Worm (Caenorhabditis elegans) whole organism, young adult: ENCODE data around the gene W04G3.5.
A peak's percentile ranks its signal among the peaks of the same experiment; 100 is the strongest.

Experiments used
- B0261.1 ChIP-seq: sonication (generic microtip); optimal IDR thresholded peaks from 2 replicates; lab custom pipeline; 2016; ENCODE audit warnings: mild to moderate bottlenecking, missing genetic modification characterization, moderate library complexity, missing compliant biosample characterization
- B0336.3 ChIP-seq: fragments of 200-800 bp; sonication (Bioruptor generic); IDR thresholded peaks from 2 replicates; pipeline ENCODE4 v1.3.6; 2022; ENCODE audit warnings: missing genetic modification characterization, missing compliant biosample characterization
- C06A6.2 ChIP-seq: fragments of 200-800 bp; sonication (Bioruptor generic); conservative IDR thresholded peaks from 2 replicates; pipeline ENCODE4 v1.3.6; 2022; ENCODE audit warnings: missing genetic modification characterization, missing compliant biosample characterization
- D2030.7 ChIP-seq: fragments of 200-800 bp; sonication (Bioruptor generic); IDR thresholded peaks from 2 replicates; pipeline ENCODE4 v1.3.6; 2022; ENCODE audit warnings: missing genetic modification reagents, missing genetic modification characterization, missing compliant biosample characterization
- F55B11.4 ChIP-seq: sonication (generic microtip); optimal IDR thresholded peaks from 2 replicates; lab custom pipeline; 2016; ENCODE audit warnings: missing compliant biosample characterization, missing genetic modification characterization, borderline replicate concordance; ENCODE audit not compliant: insufficient read depth
- F57C9.4 ChIP-seq: sonication (generic microtip); optimal IDR thresholded peaks from 2 replicates; lab custom pipeline; 2017; ENCODE audit warnings: mild to moderate bottlenecking, missing genetic modification characterization, missing compliant biosample characterization
- T26A5.8 ChIP-seq: sonication (generic microtip); optimal IDR thresholded peaks from 2 replicates; lab custom pipeline; 2016; ENCODE audit warnings: missing genetic modification characterization, missing compliant biosample characterization
- Y53F4B.3 ChIP-seq: fragments of 200-800 bp; sonication (Bioruptor generic); IDR thresholded peaks from 2 replicates; pipeline ENCODE4 v1.3.6; 2022; ENCODE audit warnings: missing genetic modification reagents, missing genetic modification characterization, missing compliant biosample characterization
- Y53G8AR.9 ChIP-seq: fragments of 200-800 bp; sonication (Bioruptor generic); conservative IDR thresholded peaks from 2 replicates; pipeline ENCODE4 v1.3.6; 2022; ENCODE audit warnings: missing genetic modification reagents, missing genetic modification characterization, missing compliant biosample characterization
- Y67H2A.10 ChIP-seq: fragments of 200-800 bp; sonication (Bioruptor generic); conservative IDR thresholded peaks from 2 replicates; pipeline ENCODE4 v1.3.6; 2022; ENCODE audit warnings: missing genetic modification reagents, missing genetic modification characterization, missing compliant biosample characterization
- Y95B8A.8 ChIP-seq: fragments of 200-800 bp; sonication (Bioruptor generic); IDR thresholded peaks from 2 replicates; pipeline ENCODE4 v1.3.6; 2022; ENCODE audit warnings: missing genetic modification reagents, missing genetic modification characterization, missing compliant biosample characterization
- akir-1 ChIP-seq: fragments of 200-800 bp; sonication (Bioruptor generic); optimal IDR thresholded peaks from 2 replicates; lab custom pipeline; 2018; ENCODE audit warnings: mild to moderate bottlenecking, missing genetic modification characterization, moderate library complexity, missing compliant biosample characterization
- ama-1 ChIP-seq, 3 experiments: fragments of 150-350 bp in 1 of 3; sonication (generic microtip) in 2 of 3; optimal IDR thresholded peaks; 2 replicates each; lab custom pipeline; 2014 to 2018; ENCODE audit warnings: missing biosample characterization in 2 of 3, missing genetic modification characterization in 2 of 3, missing genetic modification reagents in 2 of 3
- attf-5 ChIP-seq: fragments of 200-800 bp; sonication (Bioruptor generic); optimal IDR thresholded peaks from 2 replicates; lab custom pipeline; 2018; ENCODE audit warnings: mild to moderate bottlenecking, missing genetic modification characterization, missing compliant biosample characterization
- attf-6 ChIP-seq: fragments of 200-800 bp; sonication (Bioruptor generic); IDR thresholded peaks from 2 replicates; pipeline ENCODE4 v1.3.6; 2022; ENCODE audit warnings: missing genetic modification reagents, missing genetic modification characterization, missing compliant biosample characterization
- cebp-1 ChIP-seq, 2 experiments: fragments of 200-800 bp in 1 of 2; sonication (Bioruptor generic) in 1 of 2; sonication (generic microtip) in 1 of 2; IDR thresholded peaks in 1 of 2; optimal IDR thresholded peaks in 1 of 2; 2 replicates each; pipeline versions ENCODE4 v1.3.6 to Lab custom; 2017 to 2022; ENCODE audit warnings: missing compliant biosample characterization in 2 of 2, missing genetic modification characterization in 2 of 2, mild to moderate bottlenecking in 1 of 2, missing genetic modification reagents in 1 of 2, moderate library complexity in 1 of 2
- ceh-100 ChIP-seq: fragments of 200-800 bp; sonication (Bioruptor generic); IDR thresholded peaks from 2 replicates; pipeline ENCODE4 v1.3.6; 2022; ENCODE audit warnings: missing genetic modification reagents, missing genetic modification characterization, missing compliant biosample characterization
- dox-1 ChIP-seq: fragments of 200-800 bp; sonication (Bioruptor generic); IDR thresholded peaks from 2 replicates; pipeline ENCODE4 v1.3.6; 2022; ENCODE audit warnings: missing genetic modification reagents, missing genetic modification characterization, missing compliant biosample characterization
- hlh-12 ChIP-seq: sonication (generic microtip); optimal IDR thresholded peaks from 2 replicates; lab custom pipeline; 2016; ENCODE audit warnings: missing genetic modification characterization, missing compliant biosample characterization
- hlh-26 ChIP-seq: fragments of 200-800 bp; sonication (Bioruptor generic); conservative IDR thresholded peaks from 2 replicates; pipeline ENCODE4 v1.3.6; 2022; ENCODE audit warnings: missing genetic modification reagents, missing genetic modification characterization, missing compliant biosample characterization
- hmg-1.2 ChIP-seq: fragments of 200-800 bp; sonication (Bioruptor generic); IDR thresholded peaks from 2 replicates; pipeline ENCODE4 v1.3.6; 2022; ENCODE audit warnings: missing genetic modification reagents, missing genetic modification characterization, missing compliant biosample characterization
- hrde-1 ChIP-seq: sonication (generic microtip); optimal IDR thresholded peaks from 2 replicates; lab custom pipeline; 2016; ENCODE audit warnings: missing genetic modification characterization, mild to moderate bottlenecking, missing compliant biosample characterization, moderate library complexity, missing genotype, missing genetic modification reagents, borderline replicate concordance
- lag-1 ChIP-seq: fragments of 200-800 bp; sonication (Bioruptor generic); IDR thresholded peaks from 2 replicates; pipeline ENCODE4 v1.3.6; 2022; ENCODE audit warnings: missing genetic modification reagents, missing genetic modification characterization, missing compliant biosample characterization
- lin-26 ChIP-seq: fragments of 200-800 bp; sonication (Bioruptor generic); IDR thresholded peaks from 2 replicates; pipeline ENCODE4 v1.3.6; 2022; ENCODE audit warnings: missing genetic modification reagents, missing genetic modification characterization, missing compliant biosample characterization
- lir-1 ChIP-seq: fragments of 200-800 bp; sonication (Bioruptor generic); conservative IDR thresholded peaks from 2 replicates; pipeline ENCODE4 v1.3.6; 2022; ENCODE audit warnings: missing genetic modification reagents, missing genetic modification characterization, missing compliant biosample characterization
- madf-3 ChIP-seq: fragments of 200-800 bp; sonication (Bioruptor generic); IDR thresholded peaks from 2 replicates; pipeline ENCODE4 v1.3.6; 2022; ENCODE audit warnings: missing genetic modification reagents, missing genetic modification characterization, missing compliant biosample characterization
- madf-6 ChIP-seq: fragments of 200-800 bp; sonication (Bioruptor generic); IDR thresholded peaks from 2 replicates; pipeline ENCODE4 v1.3.6; 2022; ENCODE audit warnings: missing genetic modification reagents, missing genetic modification characterization, missing compliant biosample characterization
- mxl-1 ChIP-seq: sonication (generic microtip); optimal IDR thresholded peaks from 2 replicates; lab custom pipeline; 2016; ENCODE audit warnings: missing genetic modification characterization, missing compliant biosample characterization
- nfya-2 ChIP-seq: fragments of 200-800 bp; sonication (Bioruptor generic); IDR thresholded peaks from 2 replicates; pipeline ENCODE4 v1.3.6; 2022; ENCODE audit warnings: missing genetic modification reagents, missing genetic modification characterization, missing compliant biosample characterization
- nfyb-1 ChIP-seq: fragments of 200-800 bp; sonication (Bioruptor generic); IDR thresholded peaks from 2 replicates; pipeline ENCODE4 v1.3.6; 2022; ENCODE audit warnings: missing genetic modification reagents, missing genetic modification characterization, missing compliant biosample characterization
- nhr-80 ChIP-seq: sonication (generic microtip); optimal IDR thresholded peaks from 2 replicates; lab custom pipeline; 2016; ENCODE audit warnings: missing genetic modification characterization, missing compliant biosample characterization
- pbrm-1 ChIP-seq: fragments of 200-800 bp; sonication (Bioruptor generic); IDR thresholded peaks from 2 replicates; pipeline ENCODE4 v1.3.6; 2022; ENCODE audit warnings: missing genetic modification reagents, missing genetic modification characterization, missing compliant biosample characterization
- rpc-1 ChIP-seq, 2 experiments: fragments of 150-350 bp in 1 of 2; sonication (generic microtip) in 1 of 2; optimal IDR thresholded peaks; 2 replicates each; lab custom pipeline; 2014 to 2018; ENCODE audit warnings: missing biosample characterization in 1 of 2, missing genetic modification characterization in 1 of 2, missing genetic modification reagents in 1 of 2, missing genotype in 1 of 2
- snpc-1.3 ChIP-seq: sonication (generic microtip); optimal IDR thresholded peaks from 2 replicates; lab custom pipeline; 2017; ENCODE audit warnings: missing genetic modification characterization, mild to moderate bottlenecking, missing compliant biosample characterization, antibody characterized with exemption, moderate library complexity, missing genotype, missing genetic modification reagents; ENCODE audit not compliant: insufficient read depth
- somi-1 ChIP-seq: fragments of 200-800 bp; sonication (Bioruptor generic); optimal IDR thresholded peaks from 2 replicates; lab custom pipeline; 2018; ENCODE audit warnings: mild to moderate bottlenecking, missing genetic modification characterization, missing compliant biosample characterization
- sptf-2 ChIP-seq: fragments of 200-800 bp; sonication (Bioruptor generic); optimal IDR thresholded peaks from 2 replicates; lab custom pipeline; 2018; ENCODE audit warnings: mild to moderate bottlenecking, missing genetic modification characterization, missing compliant biosample characterization
- xnd-1 ChIP-seq: sonication (generic microtip); optimal IDR thresholded peaks from 2 replicates; lab custom pipeline; 2016; ENCODE audit warnings: missing genotype, missing genetic modification reagents, missing genetic modification characterization, missing compliant biosample characterization
- zfh-2 ChIP-seq: fragments of 200-800 bp; sonication (Bioruptor generic); conservative IDR thresholded peaks from 2 replicates; pipeline ENCODE4 v1.3.6; 2022; ENCODE audit warnings: missing genetic modification reagents, missing genetic modification characterization, missing compliant biosample characterization
- ztf-25 ChIP-seq: fragments of 200-800 bp; sonication (Bioruptor generic); IDR thresholded peaks from 2 replicates; pipeline ENCODE4 v1.3.6; 2022; ENCODE audit warnings: missing genetic modification reagents, missing genetic modification characterization, missing compliant biosample characterization
- ztf-26 ChIP-seq: sonication (generic microtip); optimal IDR thresholded peaks from 2 replicates; lab custom pipeline; 2017; ENCODE audit warnings: missing genetic modification characterization, missing compliant biosample characterization
- ztf-28 ChIP-seq: fragments of 200-800 bp; sonication (Bioruptor generic); IDR thresholded peaks from 2 replicates; pipeline ENCODE4 v1.3.6; 2022; ENCODE audit warnings: missing genetic modification reagents, missing genetic modification characterization, missing compliant biosample characterization
- ztf-3 ChIP-seq: fragments of 200-800 bp; sonication (Bioruptor generic); optimal IDR thresholded peaks from 2 replicates; lab custom pipeline; 2018; ENCODE audit warnings: mild to moderate bottlenecking, missing genetic modification characterization, missing compliant biosample characterization
- ztf-6 ChIP-seq: fragments of 200-800 bp; sonication (Bioruptor generic); IDR thresholded peaks from 2 replicates; pipeline ENCODE4 v1.3.6; 2022; ENCODE audit warnings: missing genetic modification reagents, missing genetic modification characterization, missing compliant biosample characterization

Gene W04G3.5

DNA sequence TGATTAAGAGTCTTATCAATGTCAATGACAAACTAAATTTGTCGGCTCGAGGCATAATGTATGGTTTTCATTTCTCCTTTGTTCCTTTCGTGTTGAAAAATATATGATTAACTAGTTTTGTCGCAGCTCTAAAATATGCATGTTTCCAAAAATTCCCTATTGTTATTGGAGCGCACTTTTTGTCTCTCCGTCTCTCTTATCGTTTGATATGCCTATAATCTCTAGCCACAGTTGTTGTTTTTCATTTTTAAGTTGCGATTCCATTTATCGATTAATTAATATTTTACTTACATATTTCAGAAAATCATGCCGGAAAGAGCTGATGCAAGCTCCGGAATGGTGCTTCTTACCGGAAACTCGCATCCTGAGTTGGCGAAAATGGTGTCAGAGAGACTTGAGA lies at the start of gene W04G3.5:
Gene W04G3.5 (plus strand): TSS at position 301 of the 400 bp plus-strand sequence.
- TF ChIP-seq pbrm-1 = no peak
- TF ChIP-seq B0261.1 (tag; lab: Kevin White, UChicago) = no peak
- TF ChIP-seq T26A5.8 (tag; lab: Kevin White, UChicago) = no peak
- TF ChIP-seq madf-6 (GFP tag; lab: Robert Waterston, UW) = no peak
- no peak for TF ChIP-seq ama-1 (optimal IDR thresholded peaks at IDR 0.05; lab: Kevin White, UChicago)
- no peak for TF ChIP-seq ama-1 (GFP tag; optimal IDR thresholded peaks at IDR 0.05; lab: Kevin White, UChicago)
- no peak for TF ChIP-seq ztf-6
- TF ChIP-seq rpc-1 (optimal IDR thresholded peaks at IDR 0.05; lab: Kevin White, UChicago) = no peak
- TF ChIP-seq rpc-1 (tag; optimal IDR thresholded peaks at IDR 0.05; lab: Kevin White, UChicago) = no peak
- TF ChIP-seq hrde-1 (tag; lab: Kevin White, UChicago) = no peak
- no peak for TF ChIP-seq attf-6
- no peak for TF ChIP-seq ztf-3 (GFP tag; lab: Kevin White, UChicago)
- no peak for TF ChIP-seq hlh-12 (tag; lab: Kevin White, UChicago)
- no peak for TF ChIP-seq cebp-1 (GFP tag; IDR thresholded peaks at IDR 0.05; lab: Robert Waterston, UW)
- no peak for TF ChIP-seq cebp-1 (tag; optimal IDR thresholded peaks at IDR 0.05; lab: Kevin White, UChicago)
- no peak for TF ChIP-seq xnd-1 (tag; lab: Kevin White, UChicago)

- TF ChIP-seq ztf-25 (GFP tag; lab: Robert Waterston, UW) (no peak), lin-26 (no peak), Y53F4B.3 (no peak), ztf-26 (tag; lab: Kevin White, UChicago) (no peak), lag-1 (no peak), Y67H2A.10 (GFP tag; lab: Robert Waterston, UW) (no peak), somi-1 (GFP tag; lab: Kevin White, UChicago) (no peak), xnd-1 (tag; lab: Kevin White, UChicago) (no peak), D2030.7 (GFP tag; lab: Robert Waterston, UW) (no peak), sptf-2 (GFP tag; lab: Kevin White, UChicago) (no peak), T26A5.8 (tag; lab: Kevin White, UChicago) (no peak), nfya-2 (GFP tag; lab: Robert Waterston, UW) (no peak), hlh-26 (GFP tag; lab: Robert Waterston, UW) (no peak), C06A6.2 (no peak), ceh-100 (GFP tag; lab: Robert Waterston, UW) (no peak), nfyb-1 (GFP tag; lab: Robert Waterston, UW) (no peak)
Measured at ce11 chrX:11028617-11029016, 44.8 kb upstream of the W04G3.5 start, which contains the start of gene ldb-1. Gene ldb-1 (plus strand): TSS chrX:11028917.

DNA sequence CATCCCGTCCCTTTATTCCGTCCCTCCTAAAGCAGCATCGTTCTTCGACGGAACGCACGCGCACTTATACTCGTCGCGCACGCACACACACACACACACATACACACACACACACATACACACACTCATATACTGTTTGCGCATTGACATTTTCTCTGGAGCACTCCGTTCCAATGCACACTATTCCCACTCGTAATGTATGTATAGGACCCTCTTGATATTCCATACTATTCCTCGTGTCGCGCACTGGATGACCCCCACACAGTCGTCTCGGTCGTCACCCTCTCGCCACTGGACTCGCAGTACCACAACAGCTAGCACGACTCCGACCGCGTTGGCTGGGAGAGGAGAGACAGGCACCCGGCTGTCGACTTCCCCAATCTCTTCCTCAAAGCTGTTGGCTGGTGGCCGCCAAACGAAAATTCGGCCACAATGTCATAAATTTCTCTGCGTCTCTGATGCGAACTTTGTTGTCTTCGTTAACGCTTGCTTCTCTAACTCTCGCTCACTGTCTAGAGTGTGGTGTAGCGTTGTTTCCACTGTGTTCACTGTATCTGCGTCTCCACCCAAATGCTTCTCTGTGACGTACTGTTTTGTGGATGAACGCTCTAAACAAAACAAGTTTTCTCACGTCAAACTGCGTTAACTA lies 42.3 kb upstream of the W04G3.5 start:
- TF ChIP-seq hmg-1.2 (GFP tag; lab: Robert Waterston, UW) (peak; percentile 82), pbrm-1 (peak; percentile 63), B0336.3 (GFP tag; lab: Robert Waterston, UW) (no peak; the same call in 1 of the 2 replicates), mxl-1 (tag; lab: Kevin White, UChicago) (peak; percentile 55), snpc-1.3 (no peak), Y95B8A.8 (GFP tag; lab: Robert Waterston, UW) (no peak), Y53G8AR.9 (GFP tag; lab: Robert Waterston, UW) (no peak), akir-1 (GFP tag; lab: Kevin White, UChicago) (peak; percentile 57), attf-5 (peak; percentile 81), lir-1 (GFP tag; lab: Robert Waterston, UW) (0 out of 2 replicates have a peak, but pooled peaks have one; percentile 47), madf-3 (GFP tag; lab: Robert Waterston, UW) (no peak), F57C9.4 (tag; lab: Kevin White, UChicago) (no peak), dox-1 (GFP tag; lab: Robert Waterston, UW) (peak; percentile 90), ceh-100 (GFP tag; lab: Robert Waterston, UW) (0 out of 2 replicates have a peak, but pooled peaks have one; percentile 19), ztf-28 (GFP tag; lab: Robert Waterston, UW) (no peak), nhr-80 (tag; lab: Kevin White, UChicago) (peak; percentile 78), F55B11.4 (no peak), zfh-2 (GFP tag; lab: Robert Waterston, UW) (peak; percentile 99)
